Worm (Caenorhabditis elegans): ENCODE measurements around the gene gpcp-1.

- TF ChIP-seq aptf-3 (GFP tag; IDR thresholded peaks at IDR 0.05) (no peak), F57C9.4 (tag; optimal IDR thresholded peaks at IDR 0.05) (no peak), lag-1 (GFP tag; IDR thresholded peaks at IDR 0.05) (no peak), snpc-4 (GFP tag; optimal IDR thresholded peaks at IDR 0.05) (no peak), snpc-4 (tag; optimal IDR thresholded peaks at IDR 0.05) (no peak), unc-62 (GFP tag; optimal IDR thresholded peaks at IDR 0.05) (no peak), madf-3 (GFP tag; IDR thresholded peaks at IDR 0.05) (no peak), ZK185.1 (tag; optimal IDR thresholded peaks at IDR 0.05; ENCODE audit: poor library complexity, severe bottlenecking) (no peak), ceh-91 (GFP tag; IDR thresholded peaks at IDR 0.05) (no peak), mel-28 (tag; optimal IDR thresholded peaks at IDR 0.05; ENCODE audit: borderline replicate concordance) (no peak), lsy-27 (tag; optimal IDR thresholded peaks at IDR 0.05; ENCODE audit: borderline replicate concordance, insufficient read depth) (no peak), ekl-4 (GFP tag; IDR thresholded peaks at IDR 0.05) (no peak)
Observed at ce11 chrX:3155111-3155843, 44.8 kb upstream of the gpcp-1 start.

Measured in whole organism, young adult.